Worm (Caenorhabditis elegans) whole organism, young adult: ENCODE data around the gene rps-8.

Experiments used
- B0019.2 ChIP-seq: fragments of 200-800 bp; sonication (Bioruptor generic); conservative IDR thresholded peaks from 2 replicates; pipeline ENCODE4 v1.3.6; 2022; ENCODE audit warnings: missing genetic modification reagents, missing genetic modification characterization, missing compliant biosample characterization
- B0261.1 ChIP-seq: sonication (generic microtip); optimal IDR thresholded peaks from 2 replicates; lab custom pipeline; 2016; ENCODE audit warnings: mild to moderate bottlenecking, missing genetic modification characterization, moderate library complexity, missing compliant biosample characterization
- C06A6.2 ChIP-seq: fragments of 200-800 bp; sonication (Bioruptor generic); conservative IDR thresholded peaks from 2 replicates; pipeline ENCODE4 v1.3.6; 2022; ENCODE audit warnings: missing genetic modification characterization, missing compliant biosample characterization
- F33H1.4 ChIP-seq: fragments of 200-800 bp; sonication (Bioruptor generic); IDR thresholded peaks from 2 replicates; pipeline ENCODE4 v1.3.6; 2022; ENCODE audit warnings: missing genetic modification reagents, missing genetic modification characterization, missing compliant biosample characterization
- F39B2.1 ChIP-seq: fragments of 200-800 bp; sonication (Bioruptor generic); IDR thresholded peaks from 2 replicates; pipeline ENCODE4 v1.3.6; 2022; ENCODE audit warnings: missing genetic modification reagents, missing genetic modification characterization, missing compliant biosample characterization
- F52B5.7 ChIP-seq: sonication (generic microtip); optimal IDR thresholded peaks from 2 replicates; lab custom pipeline; 2016; ENCODE audit warnings: mild to moderate bottlenecking, missing genetic modification characterization, missing compliant biosample characterization
- F57C9.4 ChIP-seq: sonication (generic microtip); optimal IDR thresholded peaks from 2 replicates; lab custom pipeline; 2017; ENCODE audit warnings: mild to moderate bottlenecking, missing genetic modification characterization, missing compliant biosample characterization
- K12H6.12 ChIP-seq: fragments of 200-800 bp; sonication (Bioruptor generic); optimal IDR thresholded peaks from 2 replicates; lab custom pipeline; 2018; ENCODE audit warnings: mild to moderate bottlenecking, missing genetic modification characterization, missing compliant biosample characterization
- Y53G8AR.9 ChIP-seq: fragments of 200-800 bp; sonication (Bioruptor generic); conservative IDR thresholded peaks from 2 replicates; pipeline ENCODE4 v1.3.6; 2022; ENCODE audit warnings: missing genetic modification reagents, missing genetic modification characterization, missing compliant biosample characterization
- Y79H2A.3 ChIP-seq: fragments of 200-800 bp; sonication (Bioruptor generic); conservative IDR thresholded peaks from 2 replicates; pipeline ENCODE4 v1.3.6; 2022; ENCODE audit warnings: missing genetic modification reagents, missing genetic modification characterization, missing compliant biosample characterization
- akir-1 ChIP-seq: fragments of 200-800 bp; sonication (Bioruptor generic); optimal IDR thresholded peaks from 2 replicates; lab custom pipeline; 2018; ENCODE audit warnings: mild to moderate bottlenecking, missing genetic modification characterization, moderate library complexity, missing compliant biosample characterization
- aptf-3 ChIP-seq: fragments of 200-800 bp; sonication (Bioruptor generic); IDR thresholded peaks from 2 replicates; pipeline ENCODE4 v1.3.6; 2022; ENCODE audit warnings: missing genetic modification characterization, missing compliant biosample characterization
- attf-5 ChIP-seq: fragments of 200-800 bp; sonication (Bioruptor generic); optimal IDR thresholded peaks from 2 replicates; lab custom pipeline; 2018; ENCODE audit warnings: mild to moderate bottlenecking, missing genetic modification characterization, missing compliant biosample characterization
- ccch-3 ChIP-seq: fragments of 200-800 bp; sonication (Bioruptor generic); optimal IDR thresholded peaks from 2 replicates; lab custom pipeline; 2018; ENCODE audit warnings: mild to moderate bottlenecking, missing genetic modification characterization, missing compliant biosample characterization
- ceh-40 ChIP-seq: fragments of 200-800 bp; sonication (Bioruptor generic); IDR thresholded peaks from 2 replicates; pipeline ENCODE4 v1.3.6; 2022; ENCODE audit warnings: missing genetic modification characterization, missing compliant biosample characterization
- ceh-79 ChIP-seq: sonication (generic microtip); optimal IDR thresholded peaks from 2 replicates; lab custom pipeline; 2017; ENCODE audit warnings: mild to moderate bottlenecking, missing genetic modification characterization, missing compliant biosample characterization
- die-1 ChIP-seq: sonication (generic microtip); optimal IDR thresholded peaks from 2 replicates; lab custom pipeline; 2016; ENCODE audit warnings: missing genotype, mild to moderate bottlenecking, missing genetic modification characterization, missing compliant biosample characterization
- egrh-3 ChIP-seq: fragments of 200-800 bp; sonication (Bioruptor generic); IDR thresholded peaks from 2 replicates; pipeline ENCODE4 v1.3.6; 2022; ENCODE audit warnings: missing genetic modification reagents, missing genetic modification characterization, missing compliant biosample characterization
- fkh-3 ChIP-seq: sonication (generic microtip); optimal IDR thresholded peaks from 2 replicates; lab custom pipeline; 2016; ENCODE audit warnings: mild to moderate bottlenecking, missing genetic modification characterization, missing compliant biosample characterization
- hrde-1 ChIP-seq: sonication (generic microtip); optimal IDR thresholded peaks from 2 replicates; lab custom pipeline; 2016; ENCODE audit warnings: missing genetic modification characterization, mild to moderate bottlenecking, missing compliant biosample characterization, moderate library complexity, missing genotype, missing genetic modification reagents, borderline replicate concordance
- let-607 ChIP-seq, 2 experiments: fragments of 200-800 bp in 1 of 2; sonication (Bioruptor generic) in 1 of 2; sonication (generic microtip) in 1 of 2; optimal IDR thresholded peaks; 2 replicates each; lab custom pipeline; 2016 to 2018; ENCODE audit warnings: mild to moderate bottlenecking in 2 of 2, missing compliant biosample characterization in 2 of 2, missing genetic modification characterization in 2 of 2, moderate library complexity in 2 of 2, missing genotype in 1 of 2
- lsl-1 ChIP-seq: fragments of 200-800 bp; sonication (Bioruptor generic); optimal IDR thresholded peaks from 2 replicates; lab custom pipeline; 2018; ENCODE audit warnings: mild to moderate bottlenecking, missing genetic modification characterization, moderate library complexity, missing compliant biosample characterization
- madf-3 ChIP-seq: fragments of 200-800 bp; sonication (Bioruptor generic); IDR thresholded peaks from 2 replicates; pipeline ENCODE4 v1.3.6; 2022; ENCODE audit warnings: missing genetic modification reagents, missing genetic modification characterization, missing compliant biosample characterization
- nfya-1 ChIP-seq: sonication (generic microtip); optimal IDR thresholded peaks from 2 replicates; lab custom pipeline; 2017; ENCODE audit warnings: antibody characterized with exemption, missing compliant biosample characterization, missing genetic modification characterization, borderline replicate concordance; ENCODE audit not compliant: insufficient read depth
- nfya-2 ChIP-seq: fragments of 200-800 bp; sonication (Bioruptor generic); IDR thresholded peaks from 2 replicates; pipeline ENCODE4 v1.3.6; 2022; ENCODE audit warnings: missing genetic modification reagents, missing genetic modification characterization, missing compliant biosample characterization
- nfyb-1 ChIP-seq: fragments of 200-800 bp; sonication (Bioruptor generic); IDR thresholded peaks from 2 replicates; pipeline ENCODE4 v1.3.6; 2022; ENCODE audit warnings: missing genetic modification reagents, missing genetic modification characterization, missing compliant biosample characterization
- pha-4 ChIP-seq: fragments of 150-350 bp; sonication (generic microtip); optimal IDR thresholded peaks from 2 replicates; lab custom pipeline; 2014; ENCODE audit warnings: missing biosample characterization, missing genetic modification reagents, missing genetic modification characterization
- snpc-1.3 ChIP-seq: sonication (generic microtip); optimal IDR thresholded peaks from 2 replicates; lab custom pipeline; 2017; ENCODE audit warnings: missing genetic modification characterization, mild to moderate bottlenecking, missing compliant biosample characterization, antibody characterized with exemption, moderate library complexity, missing genotype, missing genetic modification reagents; ENCODE audit not compliant: insufficient read depth
- snpc-4 ChIP-seq, 5 experiments: fragments of 150-350 bp in 1 of 5; sonication (generic microtip) in 4 of 5; optimal IDR thresholded peaks; 2 replicates each; lab custom pipeline; 2014 to 2018; ENCODE audit warnings: missing genetic modification characterization in 5 of 5, missing biosample characterization in 3 of 5, antibody characterized with exemption in 2 of 5, mild to moderate bottlenecking in 2 of 5, missing compliant biosample characterization in 2 of 5, missing genotype in 2 of 5, moderate library complexity in 2 of 5, missing genetic modification reagents in 1 of 5
- sptf-2 ChIP-seq: fragments of 200-800 bp; sonication (Bioruptor generic); optimal IDR thresholded peaks from 2 replicates; lab custom pipeline; 2018; ENCODE audit warnings: mild to moderate bottlenecking, missing genetic modification characterization, missing compliant biosample characterization
- tbx-9 ChIP-seq: sonication (generic microtip); optimal IDR thresholded peaks from 2 replicates; lab custom pipeline; 2016; ENCODE audit warnings: borderline replicate concordance, missing genetic modification characterization, inconsistent platforms, missing compliant biosample characterization
- zfh-2 ChIP-seq: fragments of 200-800 bp; sonication (Bioruptor generic); conservative IDR thresholded peaks from 2 replicates; pipeline ENCODE4 v1.3.6; 2022; ENCODE audit warnings: missing genetic modification reagents, missing genetic modification characterization, missing compliant biosample characterization
- ztf-22 ChIP-seq: fragments of 200-800 bp; sonication (Bioruptor generic); optimal IDR thresholded peaks from 2 replicates; lab custom pipeline; 2018; ENCODE audit warnings: mild to moderate bottlenecking, missing genetic modification characterization, moderate library complexity, missing compliant biosample characterization
- ztf-28 ChIP-seq: fragments of 200-800 bp; sonication (Bioruptor generic); IDR thresholded peaks from 2 replicates; pipeline ENCODE4 v1.3.6; 2022; ENCODE audit warnings: missing genetic modification reagents, missing genetic modification characterization, missing compliant biosample characterization

The rps-8 gene

DNA sequence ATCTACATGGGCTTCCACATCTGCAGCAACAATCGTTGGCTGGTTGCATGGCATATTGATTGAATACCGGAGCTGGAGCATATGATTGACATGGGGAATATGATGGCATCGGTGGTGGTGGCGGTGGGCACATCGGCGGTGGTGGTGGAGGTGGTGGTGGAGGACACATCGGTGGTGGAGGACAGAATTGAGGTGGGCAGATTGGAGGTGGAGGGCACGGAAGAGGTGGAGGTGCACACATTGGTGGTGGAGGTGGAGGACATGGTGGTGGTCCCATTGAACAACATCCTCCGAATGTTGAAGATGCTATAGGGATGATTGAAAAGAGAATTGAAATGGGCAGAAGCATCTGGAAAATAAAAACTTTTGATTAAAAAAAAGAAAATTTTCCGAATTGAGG, 3.2 kb downstream of the rps-8 start, which contains the start of gene grl-4:
TSS of gene grl-4 (minus strand) at position 351 of the 400 bp plus-strand sequence.
- no peak for TF ChIP-seq ceh-40 (GFP tag; lab: Robert Waterston, UW)
- TF ChIP-seq ztf-28, result 0 out of 2 replicates have a peak, but pooled peaks have one; percentile 12
- TF ChIP-seq egrh-3 (GFP tag; lab: Robert Waterston, UW), result peak; percentile 53; the same call in 1 of the 2 replicates
- TF ChIP-seq fkh-3 (tag; lab: Kevin White, UChicago), result no peak

DNA sequence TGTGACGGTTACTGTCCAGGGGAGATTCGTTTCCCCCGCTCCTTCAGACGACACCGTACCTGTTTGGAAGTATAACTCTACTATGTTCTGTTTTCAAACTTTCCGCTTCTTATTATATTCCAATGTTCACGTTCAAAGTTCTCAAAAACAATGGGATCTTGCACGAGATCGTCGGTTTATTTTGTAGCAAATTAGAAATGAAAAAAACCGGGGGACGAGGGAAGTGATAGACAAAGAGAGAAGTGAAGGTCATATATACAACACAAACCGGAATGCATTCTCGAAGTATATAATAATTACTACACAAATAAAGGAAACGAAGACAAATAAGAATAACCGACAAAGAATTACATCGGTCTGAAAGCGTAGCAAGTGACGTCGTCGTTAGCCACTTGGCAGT, 4.0 kb downstream of the rps-8 start:
- TF ChIP-seq snpc-1.3 (tag; lab: Kevin White, UChicago), result no peak
- TF ChIP-seq zfh-2, result no peak
- TF ChIP-seq nfya-2 (GFP tag; lab: Robert Waterston, UW), result no peak
- no peak for TF ChIP-seq nfyb-1 (GFP tag; lab: Robert Waterston, UW)
- no peak for TF ChIP-seq madf-3 (GFP tag; lab: Robert Waterston, UW)
- no peak for TF ChIP-seq lsl-1 (GFP tag; lab: Kevin White, UChicago)
- TF ChIP-seq F52B5.7 (tag; lab: Kevin White, UChicago), result no peak
- no peak for TF ChIP-seq sptf-2 (GFP tag; lab: Kevin White, UChicago)
- no peak for TF ChIP-seq akir-1 (GFP tag; lab: Kevin White, UChicago)
- TF ChIP-seq ccch-3 (GFP tag; lab: Kevin White, UChicago), result no peak
- no peak for TF ChIP-seq let-607 (tag; optimal IDR thresholded peaks at IDR 0.05; lab: Kevin White, UChicago)
- no peak for TF ChIP-seq aptf-3 (GFP tag; lab: Robert Waterston, UW)
- TF ChIP-seq snpc-4 (GFP tag; optimal IDR thresholded peaks at IDR 0.05; lab: Kevin White, UChicago), result no peak
- no peak for TF ChIP-seq snpc-4 (tag; optimal IDR thresholded peaks at IDR 0.05; lab: Kevin White, UChicago)
- no peak for TF ChIP-seq Y53G8AR.9 (GFP tag; lab: Robert Waterston, UW)
- no peak for TF ChIP-seq tbx-9 (tag; lab: Kevin White, UChicago)
- TF ChIP-seq K12H6.12 (tag; lab: Kevin White, UChicago), result no peak
- no peak for TF ChIP-seq fkh-3 (tag; lab: Kevin White, UChicago)
- TF ChIP-seq, all 124 proteins: peak for 0

DNA sequence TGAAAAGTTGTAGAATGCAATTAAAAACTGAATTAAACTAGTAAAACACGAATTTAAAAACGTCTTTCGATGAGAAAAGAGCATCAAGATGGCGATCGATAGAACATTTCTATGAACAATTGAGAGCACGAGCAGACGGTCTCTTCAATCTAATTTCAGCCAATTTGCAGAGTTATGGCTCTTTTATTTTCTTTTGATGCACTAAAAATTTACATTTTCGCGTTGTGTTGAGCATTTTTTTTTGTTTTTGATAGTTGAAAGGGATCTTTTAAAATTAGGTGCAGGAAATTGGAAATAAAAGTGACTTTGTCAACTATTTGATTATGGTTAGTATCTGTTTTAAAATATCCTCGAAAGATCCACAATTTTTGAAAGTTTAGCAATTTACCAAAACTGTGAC, 4.7 kb downstream of the rps-8 start, which contains the start of gene F42C5.6:
TSS of gene F42C5.6 (minus strand) at position 101 of the 400 bp plus-strand sequence.
- TF ChIP-seq ceh-79 (tag; lab: Kevin White, UChicago) (no peak), F57C9.4 (tag; lab: Kevin White, UChicago) (no peak), Y79H2A.3 (no peak), snpc-4 (GFP tag; optimal IDR thresholded peaks at IDR 0.05; lab: Kevin White, UChicago) (no peak), snpc-4 (tag; optimal IDR thresholded peaks at IDR 0.05; lab: Kevin White, UChicago) (no peak), nfya-1 (tag; lab: Kevin White, UChicago) (no peak), B0019.2 (GFP tag; lab: Robert Waterston, UW) (no peak), pha-4 (no peak), ztf-22 (GFP tag; lab: Kevin White, UChicago) (no peak), sptf-2 (GFP tag; lab: Kevin White, UChicago) (no peak)

DNA sequence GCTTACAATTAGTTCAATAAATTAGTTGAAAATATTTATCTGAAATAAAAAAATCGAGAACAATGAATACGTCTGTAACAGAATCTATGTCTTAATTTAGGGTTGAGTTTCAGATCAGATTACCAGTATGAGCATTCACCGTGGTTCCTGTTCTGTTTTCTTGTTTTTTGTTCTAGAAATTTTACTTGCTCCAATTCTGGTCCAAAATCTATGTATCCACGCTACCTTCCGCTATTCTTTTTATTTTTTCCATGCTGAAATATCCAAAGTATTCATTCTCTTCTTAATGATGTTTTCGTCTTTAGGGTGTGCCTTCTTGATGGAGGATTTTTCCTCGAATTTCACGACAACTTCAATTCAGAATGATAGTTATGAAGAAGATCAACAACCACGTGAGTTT, 8.3 kb downstream of the rps-8 start, which contains the start of gene npr-27:
TSS of gene npr-27 (plus strand) at position 301 of the 400 bp plus-strand sequence.
- TF ChIP-seq die-1 (no peak), B0261.1 (tag; lab: Kevin White, UChicago) (no peak), attf-5 (GFP tag; lab: Kevin White, UChicago) (no peak), F33H1.4 (GFP tag; lab: Robert Waterston, UW) (no peak), B0019.2 (GFP tag; lab: Robert Waterston, UW) (no peak), F39B2.1 (GFP tag; lab: Robert Waterston, UW) (no peak), C06A6.2 (GFP tag; lab: Robert Waterston, UW) (no peak), hrde-1 (tag; lab: Kevin White, UChicago) (no peak)
